Worm (Caenorhabditis elegans): ENCODE measurements around the gene R08A2.5.

R08A2.5 gene

ce11 chrV:14682870-14683269 lies 29.5 kb upstream of the R08A2.5 start:
- no peak for TF ChIP-seq hlh-13 (GFP tag; optimal IDR thresholded peaks at IDR 0.05)
- TF ChIP-seq ceh-19 (GFP tag; optimal IDR thresholded peaks at IDR 0.05): no peak
- TF ChIP-seq lim-6 (tag; optimal IDR thresholded peaks at IDR 0.05): no peak
- TF ChIP-seq rnt-1 (tag; optimal IDR thresholded peaks at IDR 0.05): no peak
- TF ChIP-seq pha-4 (tag; optimal IDR thresholded peaks at IDR 0.05): no peak
- TF ChIP-seq C08G9.2 (tag; optimal IDR thresholded peaks at IDR 0.05): no peak
- TF ChIP-seq ceh-18 (tag; optimal IDR thresholded peaks at IDR 0.05): no peak
- TF ChIP-seq unc-42 (tag; optimal IDR thresholded peaks at IDR 0.05): no peak
- TF ChIP-seq ceh-2 (tag; optimal IDR thresholded peaks at IDR 0.05): no peak
- no peak for TF ChIP-seq hlh-8 (tag; optimal IDR thresholded peaks at IDR 0.05)
- TF ChIP-seq pax-1 (tag; optimal IDR thresholded peaks at IDR 0.05): no peak
- TF ChIP-seq che-1 (tag; optimal IDR thresholded peaks at IDR 0.05): no peak
- no peak for TF ChIP-seq sox-2 (GFP tag; IDR thresholded peaks at IDR 0.05)
- TF ChIP-seq K09A11.1 (tag; optimal IDR thresholded peaks at IDR 0.05; ENCODE audit: insufficient read depth): no peak
- TF ChIP-seq ref-2 (tag; optimal IDR thresholded peaks at IDR 0.05): no peak
- TF ChIP-seq tbx-2 (tag; optimal IDR thresholded peaks at IDR 0.05): no peak
- TF ChIP-seq K02D7.2 (tag; optimal IDR thresholded peaks at IDR 0.05): no peak
- TF ChIP-seq ceh-22 (tag; optimal IDR thresholded peaks at IDR 0.05): no peak
- no peak for TF ChIP-seq sdc-2 (tag; optimal IDR thresholded peaks at IDR 0.05)
- TF ChIP-seq ceh-9 (tag; optimal IDR thresholded peaks at IDR 0.05): no peak

- TF ChIP-seq nhr-11 (tag; optimal IDR thresholded peaks at IDR 0.05) (no peak), unc-55 (GFP tag; optimal IDR thresholded peaks at IDR 0.05) (no peak), hlh-15 (tag; optimal IDR thresholded peaks at IDR 0.05) (no peak), ceh-14 (tag; optimal IDR thresholded peaks at IDR 0.05) (no peak), ceh-34 (tag; optimal IDR thresholded peaks at IDR 0.05) (no peak), ceh-31 (tag; optimal IDR thresholded peaks at IDR 0.05) (no peak), madf-2 (tag; optimal IDR thresholded peaks at IDR 0.05) (no peak), pha-4 (tag; optimal IDR thresholded peaks at IDR 0.05) (no peak), ref-2 (tag; optimal IDR thresholded peaks at IDR 0.05) (no peak), ztf-16 (tag; optimal IDR thresholded peaks at IDR 0.05) (no peak), nfya-1 (tag; optimal IDR thresholded peaks at IDR 0.05) (no peak), npax-4 (tag; optimal IDR thresholded peaks at IDR 0.05) (no peak), ceh-6 (GFP tag; optimal IDR thresholded peaks at IDR 0.05) (no peak), dmd-4 (tag; optimal IDR thresholded peaks at IDR 0.05; ENCODE audit: borderline replicate concordance) (no peak), C38D4.7 (GFP tag; optimal IDR thresholded peaks at IDR 0.05) (no peak), pag-3 (tag; optimal IDR thresholded peaks at IDR 0.05; ENCODE audit: borderline replicate concordance) (no peak)
Observed at ce11 chrV:14683291-14683690, 29.1 kb upstream of the R08A2.5 start.

- TF ChIP-seq ets-4 (tag; optimal IDR thresholded peaks at IDR 0.05): no peak
- TF ChIP-seq hlh-6 (tag; optimal IDR thresholded peaks at IDR 0.05): no peak
- TF ChIP-seq sox-2 (GFP tag; IDR thresholded peaks at IDR 0.05): no peak
- TF ChIP-seq unc-55 (GFP tag; optimal IDR thresholded peaks at IDR 0.05): no peak
Observed at ce11 chrV:14683926-14684325, 28.5 kb upstream of the R08A2.5 start.

ce11 chrV:14684359-14685312 lies 27.8 kb upstream of the R08A2.5 start, which contains the start of gene hsp-90:
TSS of gene hsp-90 (plus strand) at chrV:14684918.
- TF ChIP-seq hlh-8 (tag; optimal IDR thresholded peaks at IDR 0.05): no peak
- no peak for TF ChIP-seq pqm-1 (tag; optimal IDR thresholded peaks at IDR 0.05)
- no peak for TF ChIP-seq madf-2 (tag; optimal IDR thresholded peaks at IDR 0.05)
- TF ChIP-seq zip-5 (tag; optimal IDR thresholded peaks at IDR 0.05): no peak
